Worm (Caenorhabditis elegans): ENCODE data around the gene syf-2.
"Not testable (repeated sequence)": the region's sequence is repeated elsewhere in the genome, so short reads cannot be mapped to it uniquely, and the experiment has no call there.

DNA sequence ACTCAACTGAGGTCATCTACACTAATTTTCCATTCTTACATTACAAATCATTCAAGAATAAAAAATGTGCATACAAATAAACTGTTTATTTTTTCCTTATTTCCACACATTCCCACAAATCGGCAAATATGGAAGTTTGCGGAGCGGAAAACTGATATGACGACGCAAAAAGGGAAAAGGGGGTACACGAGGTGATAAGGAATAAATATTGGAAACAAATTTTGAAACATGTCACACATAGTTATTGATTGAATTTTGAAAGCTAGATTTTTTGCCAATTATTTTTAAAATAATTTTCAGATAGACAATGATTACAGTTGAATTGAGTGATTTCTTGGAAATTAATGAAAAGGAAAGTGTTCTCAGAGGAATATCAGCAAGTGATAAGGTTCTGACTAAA, 33.3 kb downstream of the syf-2 start, which contains the start of gene viro-2:
- TF ChIP-seq snpc-4, egl-27, nhr-12, nhr-11, ceh-9, nhr-237, lin-39, nhr-28 (tag; optimal IDR thresholded peaks at IDR 0.05): not testable (repeated sequence)
